Worm (Caenorhabditis elegans) whole organism, L3 larva: Measurements from ENCODE around the gene math-41.

Experiments
- R02D3.7 ChIP-seq: fragments of 150-350 bp; optimal IDR thresholded peaks from 2 replicates; lab custom pipeline; 2014; ENCODE audit warnings: missing biosample characterization, missing genetic modification characterization
- ZK546.5 ChIP-seq: sonication (generic microtip); optimal IDR thresholded peaks from 2 replicates; lab custom pipeline; 2017; ENCODE audit warnings: missing biosample characterization, missing genetic modification characterization
- aly-2 ChIP-seq: fragments of 150-350 bp; optimal IDR thresholded peaks from 2 replicates; lab custom pipeline; 2014; ENCODE audit warnings: missing biosample characterization, missing genetic modification characterization
- ama-1 ChIP-seq: fragments of 150-350 bp; optimal IDR thresholded peaks from 2 replicates; lab custom pipeline; 2018
- ceh-16 ChIP-seq: sonication (generic microtip); optimal IDR thresholded peaks from 2 replicates; lab custom pipeline; 2017; ENCODE audit warnings: missing biosample characterization, missing genetic modification characterization
- ceh-28 ChIP-seq: fragments of 150-350 bp; optimal IDR thresholded peaks from 2 replicates; lab custom pipeline; 2014; ENCODE audit warnings: missing biosample characterization, missing genetic modification reagents, missing genetic modification characterization
- ceh-82 ChIP-seq: fragments of 150-350 bp; optimal IDR thresholded peaks from 2 replicates; lab custom pipeline; 2014; ENCODE audit warnings: missing biosample characterization, missing genetic modification characterization
- ceh-9 ChIP-seq: sonication (generic microtip); optimal IDR thresholded peaks from 2 replicates; lab custom pipeline; 2018; ENCODE audit warnings: missing biosample characterization, missing genetic modification characterization
- daf-12 ChIP-seq: fragments of 150-350 bp; optimal IDR thresholded peaks from 2 replicates; lab custom pipeline; 2014; ENCODE audit warnings: missing biosample characterization, missing genetic modification reagents, missing genetic modification characterization
- egl-27 ChIP-seq: sonication (generic microtip); optimal IDR thresholded peaks from 4 replicates; lab custom pipeline; 2017; ENCODE audit warnings: missing biosample characterization, missing genetic modification reagents, missing genetic modification characterization
- egl-5 ChIP-seq: fragments of 150-350 bp; optimal IDR thresholded peaks from 2 replicates; lab custom pipeline; 2017; ENCODE audit warnings: missing biosample characterization, missing genetic modification reagents, missing genetic modification characterization, inconsistent platforms
- elt-1 ChIP-seq: fragments of 150-350 bp; optimal IDR thresholded peaks from 2 replicates; lab custom pipeline; 2014; ENCODE audit warnings: missing biosample characterization, missing genetic modification characterization
- elt-2 ChIP-seq: sonication (generic microtip); optimal IDR thresholded peaks from 2 replicates; lab custom pipeline; 2016; ENCODE audit warnings: missing genetic modification reagents, mild to moderate bottlenecking, missing genetic modification characterization, missing compliant biosample characterization
- elt-3 ChIP-seq, 3 experiments: fragments of 150-350 bp in 1 of 3; sonication (generic microtip) in 2 of 3; optimal IDR thresholded peaks; 2 replicates in 2 of 3; 4 replicates in 1 of 3; lab custom pipeline; 2014 to 2017; ENCODE audit warnings: missing biosample characterization in 3 of 3, missing genetic modification characterization in 3 of 3
- eor-1 ChIP-seq, 2 experiments: fragments of 150-350 bp; optimal IDR thresholded peaks; 2 replicates each; lab custom pipeline; 2014 to 2018; ENCODE audit warnings: missing biosample characterization in 2 of 2, missing genetic modification characterization in 2 of 2
- fkh-10 ChIP-seq: sonication (generic microtip); optimal IDR thresholded peaks from 2 replicates; lab custom pipeline; 2017; ENCODE audit warnings: missing biosample characterization, missing genetic modification reagents, missing genetic modification characterization
- fkh-2 ChIP-seq: fragments of 150-350 bp; optimal IDR thresholded peaks from 2 replicates; lab custom pipeline; 2014; ENCODE audit warnings: missing biosample characterization, missing genetic modification reagents, missing genetic modification characterization
- hmg-11 ChIP-seq: sonication (generic microtip); optimal IDR thresholded peaks from 2 replicates; lab custom pipeline; 2016; ENCODE audit warnings: missing genetic modification characterization, missing compliant biosample characterization
- jun-1 ChIP-seq: fragments of 150-350 bp; optimal IDR thresholded peaks from 2 replicates; lab custom pipeline; 2014; ENCODE audit warnings: missing biosample characterization, missing genetic modification reagents, missing genetic modification characterization
- lin-15B ChIP-seq: fragments of 150-350 bp; optimal IDR thresholded peaks from 2 replicates; lab custom pipeline; 2014; ENCODE audit warnings: missing biosample characterization, missing genetic modification characterization
- lsy-12 ChIP-seq: sonication (generic microtip); optimal IDR thresholded peaks from 2 replicates; lab custom pipeline; 2016; ENCODE audit warnings: mild to moderate bottlenecking, missing genetic modification characterization, missing compliant biosample characterization
- mdl-1 ChIP-seq: fragments of 150-350 bp; optimal IDR thresholded peaks from 2 replicates; lab custom pipeline; 2014; ENCODE audit warnings: missing biosample characterization, missing genetic modification characterization
- nfya-1 ChIP-seq: sonication (generic microtip); optimal IDR thresholded peaks from 2 replicates; lab custom pipeline; 2017; ENCODE audit warnings: missing genetic modification characterization, mild to moderate bottlenecking, missing compliant biosample characterization, antibody characterized with exemption, moderate library complexity; ENCODE audit not compliant: insufficient read depth
- nhr-11 ChIP-seq: fragments of 150-350 bp; optimal IDR thresholded peaks from 2 replicates; lab custom pipeline; 2014; ENCODE audit warnings: missing biosample characterization, missing genetic modification characterization
- nhr-12 ChIP-seq: fragments of 150-350 bp; optimal IDR thresholded peaks from 2 replicates; lab custom pipeline; 2014; ENCODE audit warnings: missing biosample characterization, missing genetic modification characterization
- nhr-23 ChIP-seq: fragments of 150-350 bp; optimal IDR thresholded peaks from 2 replicates; lab custom pipeline; 2014; ENCODE audit warnings: missing biosample characterization, missing genetic modification reagents, missing genetic modification characterization
- nhr-237 ChIP-seq: fragments of 150-350 bp; optimal IDR thresholded peaks from 2 replicates; lab custom pipeline; 2014; ENCODE audit warnings: missing biosample characterization, missing genetic modification characterization
- nhr-25 ChIP-seq: sonication (generic microtip); optimal IDR thresholded peaks from 2 replicates; lab custom pipeline; 2017; ENCODE audit warnings: missing biosample characterization, missing genetic modification characterization
- nhr-28 ChIP-seq: fragments of 150-350 bp; optimal IDR thresholded peaks from 2 replicates; lab custom pipeline; 2014; ENCODE audit warnings: missing biosample characterization, missing genetic modification characterization
- nhr-43 ChIP-seq: sonication (generic microtip); optimal IDR thresholded peaks from 2 replicates; lab custom pipeline; 2016; ENCODE audit warnings: mild to moderate bottlenecking, missing genetic modification characterization, missing compliant biosample characterization; ENCODE audit not compliant: poor library complexity, severe bottlenecking
- nhr-67 ChIP-seq: fragments of 150-350 bp; optimal IDR thresholded peaks from 2 replicates; lab custom pipeline; 2014; ENCODE audit warnings: missing biosample characterization, missing genetic modification characterization
- nhr-77 ChIP-seq: fragments of 150-350 bp; optimal IDR thresholded peaks from 2 replicates; lab custom pipeline; 2014; ENCODE audit warnings: missing biosample characterization, missing genetic modification characterization
- pha-4 ChIP-seq: fragments of 150-350 bp; optimal IDR thresholded peaks from 2 replicates; lab custom pipeline; 2014; ENCODE audit warnings: missing biosample characterization, missing genetic modification reagents, missing genetic modification characterization
- pqm-1 ChIP-seq: fragments of 150-350 bp; optimal IDR thresholded peaks from 2 replicates; lab custom pipeline; 2017; ENCODE audit warnings: missing biosample characterization, missing genetic modification characterization, inconsistent platforms
- sea-2 ChIP-seq: fragments of 150-350 bp; sonication (generic microtip); optimal IDR thresholded peaks from 4 replicates; lab custom pipeline; 2014; ENCODE audit warnings: missing biosample characterization, missing genetic modification reagents, missing genetic modification characterization
- skn-1 ChIP-seq: fragments of 150-350 bp; optimal IDR thresholded peaks from 2 replicates; lab custom pipeline; 2014; ENCODE audit warnings: missing biosample characterization, missing genetic modification characterization
- snpc-4 ChIP-seq: fragments of 150-350 bp; optimal IDR thresholded peaks from 2 replicates; lab custom pipeline; 2014; ENCODE audit warnings: missing biosample characterization, missing genetic modification characterization
- tbx-2 ChIP-seq: sonication (generic microtip); optimal IDR thresholded peaks from 2 replicates; lab custom pipeline; 2016; ENCODE audit warnings: mild to moderate bottlenecking, missing genetic modification characterization, missing compliant biosample characterization
- unc-39 ChIP-seq: sonication (generic microtip); optimal IDR thresholded peaks from 4 replicates; lab custom pipeline; 2017; ENCODE audit warnings: missing biosample characterization, missing genetic modification characterization
- unc-62 ChIP-seq: fragments of 150-350 bp; sonication (generic microtip); optimal IDR thresholded peaks from 4 replicates; lab custom pipeline; 2014; ENCODE audit warnings: missing biosample characterization, missing genetic modification reagents, missing genetic modification characterization
- ztf-11 ChIP-seq: fragments of 150-350 bp; optimal IDR thresholded peaks from 2 replicates; lab custom pipeline; 2014; ENCODE audit warnings: missing biosample characterization, missing genetic modification characterization
- ztf-4 ChIP-seq: fragments of 150-350 bp; optimal IDR thresholded peaks from 2 replicates; lab custom pipeline; 2014; ENCODE audit warnings: missing biosample characterization, missing genetic modification characterization

The math-41 gene

ce11 chrII:1819944-1820570, 4.4 kb upstream of the math-41 start, which contains the start of gene fbxc-19:
Gene fbxc-19, plus strand, starts transcription at chrII:1820479.
- TF ChIP-seq ceh-82 (tag; lab: Kevin White, UChicago) = no peak
- TF ChIP-seq elt-1 (tag; lab: Kevin White, UChicago) = no peak
- TF ChIP-seq pqm-1 (tag; lab: Kevin White, UChicago) = peak; percentile 98
- no peak for TF ChIP-seq sea-2 (GFP tag; lab: Kevin White, UChicago)
- TF ChIP-seq unc-62 (GFP tag; lab: Kevin White, UChicago) = no peak
- no peak for TF ChIP-seq nhr-237 (tag; lab: Kevin White, UChicago)
- TF ChIP-seq egl-27 (tag; lab: Kevin White, UChicago) = no peak
- TF ChIP-seq ztf-11 (tag; lab: Kevin White, UChicago) = no peak
- TF ChIP-seq egl-5 = peak; percentile 53
- no peak for TF ChIP-seq ceh-9 (tag; lab: Kevin White, UChicago)
- TF ChIP-seq ama-1 = no peak
- no peak for TF ChIP-seq eor-1 (tag; optimal IDR thresholded peaks at IDR 0.05; lab: Kevin White, UChicago)
- peak; percentile 14 for TF ChIP-seq hmg-11
- peak; percentile 26 for TF ChIP-seq skn-1 (tag; lab: Kevin White, UChicago)
- TF ChIP-seq fkh-2 (tag; lab: Kevin White, UChicago) = no peak
- no peak for TF ChIP-seq unc-39 (tag; lab: Kevin White, UChicago)
- TF ChIP-seq mdl-1 = peak; percentile 26
- peak; percentile 7 for TF ChIP-seq R02D3.7 (tag; lab: Kevin White, UChicago)
- TF ChIP-seq ceh-16 = no peak
- no peak for TF ChIP-seq nhr-25
- peak; percentile 99 for TF ChIP-seq elt-2 (tag; lab: Kevin White, UChicago)
- TF ChIP-seq aly-2 (tag; lab: Kevin White, UChicago) = no peak
- TF ChIP-seq elt-3 (tag; optimal IDR thresholded peaks at IDR 0.05; lab: Kevin White, UChicago) = no peak
- peak; percentile 42 for TF ChIP-seq nfya-1
- TF ChIP-seq nhr-11 (tag; lab: Kevin White, UChicago) = no peak
- no peak for TF ChIP-seq nhr-67 (tag; lab: Kevin White, UChicago)
- peak; percentile 89 for TF ChIP-seq pha-4 (tag; lab: Kevin White, UChicago)
- no peak for TF ChIP-seq nhr-12 (tag; lab: Kevin White, UChicago)
- no peak for TF ChIP-seq nhr-28 (tag; lab: Kevin White, UChicago)
- TF ChIP-seq nhr-43 (tag; lab: Kevin White, UChicago) = no peak
- TF ChIP-seq tbx-2 (tag; lab: Kevin White, UChicago) = no peak
- TF ChIP-seq ZK546.5 = no peak
- peak; percentile 31 for TF ChIP-seq nhr-77 (tag; lab: Kevin White, UChicago)
- TF ChIP-seq ceh-28 (tag; lab: Kevin White, UChicago) = peak; percentile 79
- TF ChIP-seq ztf-4 (tag; lab: Kevin White, UChicago) = no peak
- peak; percentile 85 for TF ChIP-seq jun-1 (tag; lab: Kevin White, UChicago)
- peak; percentile 21 for TF ChIP-seq lin-15B
- TF ChIP-seq daf-12 = no peak
- no peak for TF ChIP-seq fkh-10
- TF ChIP-seq nhr-23 (tag; lab: Kevin White, UChicago) = peak; percentile 62

- TF ChIP-seq nhr-11 (tag; lab: Kevin White, UChicago) (no peak), elt-1 (tag; lab: Kevin White, UChicago) (no peak), unc-62 (GFP tag; lab: Kevin White, UChicago) (no peak), snpc-4 (tag; lab: Kevin White, UChicago) (no peak), ceh-9 (tag; lab: Kevin White, UChicago) (no peak), nhr-23 (tag; lab: Kevin White, UChicago) (no peak), egl-5 (no peak), elt-3 (tag; optimal IDR thresholded peaks at IDR 0.05; lab: Kevin White, UChicago) (no peak), tbx-2 (tag; lab: Kevin White, UChicago) (no peak), skn-1 (tag; lab: Kevin White, UChicago) (no peak), nhr-28 (tag; lab: Kevin White, UChicago) (no peak), lsy-12 (tag; lab: Kevin White, UChicago) (no peak)
Observed at ce11 chrII:1820774-1821173, 3.7 kb upstream of the math-41 start, which contains the start of gene fbxa-3. Gene fbxa-3, minus strand, starts transcription at chrII:1820874.
